Worm (Caenorhabditis elegans) whole organism, late embryonic: ENCODE data around the gene B0507.1.

Experiments
- ama-1 ChIP-seq: fragments of 150-350 bp; optimal IDR thresholded peaks from 2 replicates; lab custom pipeline; 2014
- ceh-2 ChIP-seq: sonication (generic microtip); optimal IDR thresholded peaks from 2 replicates; lab custom pipeline; 2016; ENCODE audit warnings: missing genotype, missing genetic modification characterization, missing compliant biosample characterization
- ceh-30 ChIP-seq: fragments of 150-350 bp; optimal IDR thresholded peaks from 2 replicates; lab custom pipeline; 2014; ENCODE audit warnings: missing biosample characterization, missing genetic modification characterization
- dmd-4 ChIP-seq: sonication (generic microtip); optimal IDR thresholded peaks from 2 replicates; lab custom pipeline; 2016; ENCODE audit warnings: borderline replicate concordance, missing genetic modification characterization, missing compliant biosample characterization
- gmeb-2 ChIP-seq: sonication (generic microtip); optimal IDR thresholded peaks from 2 replicates; lab custom pipeline; 2016; ENCODE audit warnings: missing genetic modification characterization, inconsistent platforms, missing compliant biosample characterization
- nhr-232 ChIP-seq: sonication (generic microtip); optimal IDR thresholded peaks from 2 replicates; lab custom pipeline; 2016; ENCODE audit warnings: missing genetic modification characterization, missing compliant biosample characterization
- pag-3 ChIP-seq: sonication (generic microtip); optimal IDR thresholded peaks from 2 replicates; lab custom pipeline; 2016; ENCODE audit warnings: missing compliant biosample characterization, missing genetic modification characterization, borderline replicate concordance
- pax-1 ChIP-seq: fragments of 150-350 bp; optimal IDR thresholded peaks from 2 replicates; lab custom pipeline; 2014; ENCODE audit warnings: missing biosample characterization, missing genetic modification characterization

- TF ChIP-seq ceh-30 (tag; lab: Kevin White, UChicago) (no peak), ceh-2 (tag; lab: Kevin White, UChicago) (no peak), pax-1 (tag; lab: Kevin White, UChicago) (no peak), ama-1 (lab: Kevin White, UChicago) (no peak), gmeb-2 (tag; lab: Kevin White, UChicago) (no peak), dmd-4 (tag; lab: Kevin White, UChicago) (no peak), pag-3 (tag; lab: Kevin White, UChicago) (no peak), nhr-232 (tag; lab: Kevin White, UChicago) (no peak)
These were observed 43.4 kb upstream of the B0507.1 start, which contains the start of gene ZC196.4 for ce11 chrV:8732934-8733333.
